Fruit fly (Drosophila melanogaster): ENCODE measurements around the gene Cpr97Ea.

The Cpr97Ea gene

dm6 chr3R:27087549-27087948 is at the start of gene Cpr97Ea:
Cpr97Ea (minus strand) TSS chr3R:27087778.
- no peak for TF ChIP-seq CG17801 (GFP tag; optimal IDR thresholded peaks at IDR 0.05; ENCODE audit: partially characterized antibody)

- TF ChIP-seq CG17801 (GFP tag; optimal IDR thresholded peaks at IDR 0.05; ENCODE audit: partially characterized antibody): no peak
Measured at dm6 chr3R:27135692-27136641, 48.4 kb upstream of the Cpr97Ea start.

dm6 chr3R:27134728-27135361 is 47.3 kb upstream of the Cpr97Ea start:
- no peak for TF ChIP-seq CG17801 (GFP tag; optimal IDR thresholded peaks at IDR 0.05; ENCODE audit: partially characterized antibody)

- no peak for TF ChIP-seq CG17801 (GFP tag; optimal IDR thresholded peaks at IDR 0.05; ENCODE audit: partially characterized antibody)
Measured at dm6 chr3R:27133992-27134391, 46.4 kb upstream of the Cpr97Ea start.

dm6 chr3R:27131408-27131807 is 43.8 kb upstream of the Cpr97Ea start:
- no peak for TF ChIP-seq CG17801 (GFP tag; optimal IDR thresholded peaks at IDR 0.05; ENCODE audit: partially characterized antibody)

- no peak for TF ChIP-seq CG17801 (GFP tag; optimal IDR thresholded peaks at IDR 0.05; ENCODE audit: partially characterized antibody)
Measured at dm6 chr3R:27130551-27131161, 43.1 kb upstream of the Cpr97Ea start.

- peak; percentile 73 for TF ChIP-seq CG17801 (GFP tag; optimal IDR thresholded peaks at IDR 0.05; ENCODE audit: partially characterized antibody)
Measured at dm6 chr3R:27129580-27130385, 42.2 kb upstream of the Cpr97Ea start.

- no peak for TF ChIP-seq CG17801 (GFP tag; optimal IDR thresholded peaks at IDR 0.05; ENCODE audit: partially characterized antibody)
Measured at dm6 chr3R:27128723-27129122, 41.1 kb upstream of the Cpr97Ea start.

dm6 chr3R:27124588-27124987 is 37.0 kb upstream of the Cpr97Ea start, which contains the start of gene CG6059:
CG6059 (minus strand) TSS chr3R:27124688.
- TF ChIP-seq CG17801 (GFP tag; optimal IDR thresholded peaks at IDR 0.05; ENCODE audit: partially characterized antibody): no peak

- TF ChIP-seq CG17801 (GFP tag; optimal IDR thresholded peaks at IDR 0.05; ENCODE audit: partially characterized antibody): no peak
Measured at dm6 chr3R:27118346-27118745, 30.8 kb upstream of the Cpr97Ea start, which contains the start of gene CG5882. CG5882 (plus strand) TSS chr3R:27118646.

- no peak for TF ChIP-seq CG17801 (GFP tag; optimal IDR thresholded peaks at IDR 0.05; ENCODE audit: partially characterized antibody)
Measured at dm6 chr3R:27116465-27117092, 29.0 kb upstream of the Cpr97Ea start, which contains the start of the genes CG6066 and CG5880. CG6066 (minus strand) TSS chr3R:27116707. CG5880 (plus strand) TSS chr3R:27116745.

dm6 chr3R:27111784-27112602 is 24.4 kb upstream of the Cpr97Ea start, which contains the start of the genes gb and CG5815:
gb (minus strand) TSS chr3R:27112270.
CG5815 (plus strand) TSS chr3R:27112566.
- TF ChIP-seq CG17801 (GFP tag; optimal IDR thresholded peaks at IDR 0.05; ENCODE audit: partially characterized antibody): peak; percentile 93

- no peak for TF ChIP-seq CG17801 (GFP tag; optimal IDR thresholded peaks at IDR 0.05; ENCODE audit: partially characterized antibody)
Measured at dm6 chr3R:27109458-27109857, 21.9 kb upstream of the Cpr97Ea start.

Measured in ovary, adult (tissue).